Fruit fly (Drosophila melanogaster) whole organism, embryonic: ENCODE measurements around the gene PH4alphaSG2.

Experiments
- Blimp-1 ChIP-seq: fragments of 200-800 bp; sonication (Bioruptor generic); optimal IDR thresholded peaks from 3 replicates; lab custom pipeline; 2018; ENCODE audit warnings: missing biosample characterization, missing genetic modification characterization, mild to moderate bottlenecking, moderate library complexity, missing genetic modification reagents
- CG10366 ChIP-seq: fragments of 200-800 bp; sonication (Bioruptor generic); IDR thresholded peaks from 2 replicates; pipeline ENCODE4 v1.3.6; 2022; ENCODE audit warnings: missing biosample characterization, missing genetic modification characterization
- CG11093 ChIP-seq: fragments of 200-800 bp; sonication (Bioruptor generic); IDR thresholded peaks from 3 replicates; pipeline ENCODE4 v1.3.6; 2022; ENCODE audit warnings: missing biosample characterization, missing genetic modification characterization
- CG12236 ChIP-seq: fragments of 200-800 bp; sonication (Bioruptor generic); optimal IDR thresholded peaks from 2 replicates; lab custom pipeline; 2016; ENCODE audit warnings: missing biosample characterization, missing genetic modification characterization
- CG12769 ChIP-seq: fragments of 200-800 bp; sonication (Bioruptor generic); optimal IDR thresholded peaks from 2 replicates; lab custom pipeline; 2019; ENCODE audit warnings: missing biosample characterization, mild to moderate bottlenecking, missing genetic modification characterization, moderate library complexity
- CG14441 ChIP-seq: fragments of 200-800 bp; sonication (Bioruptor generic); IDR thresholded peaks from 2 replicates; pipeline ENCODE4 v1.3.6; 2022; ENCODE audit warnings: missing biosample characterization, missing genetic modification characterization
- CG15696 ChIP-seq: fragments of 200-800 bp; sonication (Bioruptor generic); optimal IDR thresholded peaks from 2 replicates; lab custom pipeline; 2019; ENCODE audit warnings: missing biosample characterization, mild to moderate bottlenecking, missing genetic modification characterization, moderate library complexity
- CG1602 ChIP-seq: fragments of 200-800 bp; sonication (Bioruptor generic); optimal IDR thresholded peaks from 3 replicates; lab custom pipeline; 2016; ENCODE audit warnings: missing biosample characterization, missing genetic modification characterization
- CG17359 ChIP-seq: fragments of 200-800 bp; sonication (Bioruptor generic); optimal IDR thresholded peaks from 3 replicates; lab custom pipeline; 2018; ENCODE audit warnings: missing biosample characterization, mild to moderate bottlenecking, missing genetic modification characterization, moderate library complexity
- CG17385 ChIP-seq: fragments of 200-800 bp; sonication (Bioruptor generic); optimal IDR thresholded peaks from 3 replicates; lab custom pipeline; 2018; ENCODE audit warnings: missing biosample characterization, mild to moderate bottlenecking, missing genetic modification characterization
- CG30403 ChIP-seq: fragments of 200-800 bp; sonication (Bioruptor generic); optimal IDR thresholded peaks from 3 replicates; lab custom pipeline; 2016; ENCODE audit warnings: missing biosample characterization, missing genetic modification characterization
- CG30431 ChIP-seq: fragments of 200-800 bp; sonication (Bioruptor generic); optimal IDR thresholded peaks from 2 replicates; lab custom pipeline; 2017; ENCODE audit warnings: missing biosample characterization, missing genetic modification characterization
- CG3163 ChIP-seq: fragments of 200-800 bp; sonication (Bioruptor generic); optimal IDR thresholded peaks from 3 replicates; lab custom pipeline; 2016; ENCODE audit warnings: missing biosample characterization, missing genetic modification characterization
- CG3995 ChIP-seq: fragments of 200-800 bp; sonication (Bioruptor generic); optimal IDR thresholded peaks from 3 replicates; lab custom pipeline; 2016; ENCODE audit warnings: missing biosample characterization, missing genetic modification characterization
- CG4424 ChIP-seq: fragments of 200-800 bp; sonication (Bioruptor generic); optimal IDR thresholded peaks from 3 replicates; lab custom pipeline; 2016; ENCODE audit warnings: missing biosample characterization, missing genetic modification characterization
- CG5245 ChIP-seq: fragments of 200-800 bp; sonication (Bioruptor generic); optimal IDR thresholded peaks from 3 replicates; lab custom pipeline; 2016; ENCODE audit warnings: missing biosample characterization, missing genetic modification characterization
- Fer2 ChIP-seq: fragments of 200-800 bp; sonication (Bioruptor generic); optimal IDR thresholded peaks from 2 replicates; lab custom pipeline; 2018; ENCODE audit warnings: missing biosample characterization, mild to moderate bottlenecking, missing genetic modification characterization, moderate library complexity
- HLH4C ChIP-seq: fragments of 200-800 bp; sonication (Bioruptor generic); IDR thresholded peaks from 3 replicates; pipeline ENCODE4 v1.3.6; 2022; ENCODE audit warnings: missing biosample characterization, missing genetic modification characterization; ENCODE audit not compliant: partially characterized antibody
- Hand ChIP-seq: fragments of 200-800 bp; sonication (Bioruptor generic); optimal IDR thresholded peaks from 2 replicates; lab custom pipeline; 2017; ENCODE audit warnings: mild to moderate bottlenecking, missing biosample characterization, missing genetic modification reagents, missing genetic modification characterization
- HmgZ ChIP-seq: fragments of 200-800 bp; sonication (Bioruptor generic); optimal IDR thresholded peaks from 2 replicates; lab custom pipeline; 2018; ENCODE audit warnings: missing biosample characterization, mild to moderate bottlenecking, missing genetic modification characterization
- Hr78 ChIP-seq, 2 experiments: fragments of 200-800 bp in 1 of 2; fragments of >200 bp in 1 of 2; sonication (Bioruptor generic) in 1 of 2; optimal IDR thresholded peaks; 2 replicates each; lab custom pipeline; 2017 to 2019; ENCODE audit warnings: missing biosample characterization in 2 of 2, missing genetic modification characterization in 2 of 2, mild to moderate bottlenecking in 1 of 2, moderate library complexity in 1 of 2
- Lpt ChIP-seq: fragments of >200 bp; optimal IDR thresholded peaks from 2 replicates; lab custom pipeline; 2018; ENCODE audit warnings: missing biosample characterization, missing genetic modification characterization
- Myb ChIP-seq: fragments of 200-800 bp; sonication (Bioruptor generic); optimal IDR thresholded peaks from 2 replicates; lab custom pipeline; 2016; ENCODE audit warnings: missing biosample characterization, missing genetic modification characterization
- Scr ChIP-seq: fragments of 200-800 bp; sonication (Bioruptor generic); IDR thresholded peaks from 2 replicates; pipeline ENCODE4 v1.3.6; 2022; ENCODE audit warnings: missing biosample characterization, missing genetic modification characterization; ENCODE audit not compliant: partially characterized antibody
- Sox100B ChIP-seq: fragments of 200-800 bp; sonication (Bioruptor generic); optimal IDR thresholded peaks from 3 replicates; lab custom pipeline; 2018; ENCODE audit warnings: missing biosample characterization, mild to moderate bottlenecking, missing genetic modification characterization
- ab ChIP-seq: fragments of 200-800 bp; sonication (Bioruptor generic); optimal IDR thresholded peaks from 2 replicates; lab custom pipeline; 2016; ENCODE audit warnings: missing biosample characterization, missing genetic modification characterization
- abd-A ChIP-seq: fragments of 200-800 bp; sonication (Bioruptor generic); optimal IDR thresholded peaks from 3 replicates; lab custom pipeline; 2019; ENCODE audit warnings: missing biosample characterization, mild to moderate bottlenecking, missing genetic modification characterization, moderate library complexity
- chif ChIP-seq, 2 experiments: fragments of 200-800 bp; sonication (Bioruptor generic); optimal IDR thresholded peaks; 3 replicates each; lab custom pipeline; 2016; ENCODE audit warnings: missing biosample characterization in 2 of 2, missing genetic modification characterization in 2 of 2
- dimm ChIP-seq: fragments of 200-800 bp; sonication (Bioruptor generic); IDR thresholded peaks from 2 replicates; pipeline ENCODE4 v1.3.6; 2022; ENCODE audit warnings: missing biosample characterization, missing genetic modification characterization
- fd102C ChIP-seq: fragments of 200-800 bp; sonication (Bioruptor generic); optimal IDR thresholded peaks from 2 replicates; lab custom pipeline; 2018; ENCODE audit warnings: missing biosample characterization, mild to moderate bottlenecking, missing genetic modification characterization, moderate library complexity
- fru ChIP-seq: fragments of >200 bp; optimal IDR thresholded peaks from 2 replicates; lab custom pipeline; 2017
- ftz-f1 ChIP-seq: fragments of 200-800 bp; sonication (Bioruptor generic); optimal IDR thresholded peaks from 2 replicates; lab custom pipeline; 2016; ENCODE audit warnings: missing biosample characterization, missing genetic modification characterization
- gcm ChIP-seq: fragments of 200-800 bp; sonication (Bioruptor generic); optimal IDR thresholded peaks from 2 replicates; lab custom pipeline; 2019; ENCODE audit warnings: missing biosample characterization, mild to moderate bottlenecking, missing genetic modification characterization, moderate library complexity
- gt ChIP-seq: fragments of 200-800 bp; sonication (Bioruptor generic); IDR thresholded peaks from 2 replicates; pipeline ENCODE4 v1.3.6; 2022; ENCODE audit warnings: missing biosample characterization, missing genetic modification characterization
- ham ChIP-seq: fragments of 200-800 bp; sonication (Bioruptor generic); IDR thresholded peaks from 2 replicates; pipeline ENCODE4 v1.3.6; 2022; ENCODE audit warnings: missing biosample characterization, missing genetic modification characterization
- ind ChIP-seq: fragments of 200-800 bp; sonication (Bioruptor generic); optimal IDR thresholded peaks from 3 replicates; lab custom pipeline; 2016; ENCODE audit warnings: missing biosample characterization, missing genetic modification characterization
- kni ChIP-seq: fragments of 200-800 bp; sonication (Bioruptor generic); optimal IDR thresholded peaks from 3 replicates; lab custom pipeline; 2017; ENCODE audit warnings: mild to moderate bottlenecking, missing biosample characterization, missing genetic modification reagents, missing genetic modification characterization
- lilli ChIP-seq: fragments of 200-800 bp; sonication (Bioruptor generic); optimal IDR thresholded peaks from 3 replicates; lab custom pipeline; 2016; ENCODE audit warnings: missing biosample characterization, missing genetic modification characterization
- nau ChIP-seq: fragments of 200-800 bp; sonication (Bioruptor generic); optimal IDR thresholded peaks from 3 replicates; lab custom pipeline; 2017; ENCODE audit warnings: missing biosample characterization, mild to moderate bottlenecking, missing genetic modification characterization, missing genetic modification reagents
- oc ChIP-seq: fragments of 200-800 bp; sonication (Bioruptor generic); optimal IDR thresholded peaks from 2 replicates; lab custom pipeline; 2018; ENCODE audit warnings: missing biosample characterization, mild to moderate bottlenecking, missing genetic modification characterization, moderate library complexity
- sc ChIP-seq, 3 experiments: fragments of >200 bp in 2 of 3; fragments of 200-800 bp in 1 of 3; sonication (Bioruptor generic) in 1 of 3; optimal IDR thresholded peaks; 2 replicates in 2 of 3; 3 replicates in 1 of 3; lab custom pipeline; 2017; ENCODE audit warnings: mild to moderate bottlenecking in 1 of 3, missing biosample characterization in 1 of 3, missing genetic modification characterization in 1 of 3, missing genetic modification reagents in 1 of 3
- sob ChIP-seq: fragments of 200-800 bp; sonication (Bioruptor generic); IDR thresholded peaks from 2 replicates; pipeline ENCODE4 v1.3.6; 2022; ENCODE audit warnings: missing biosample characterization, missing genetic modification characterization
- tap ChIP-seq: fragments of 200-800 bp; optimal IDR thresholded peaks from 3 replicates; lab custom pipeline; 2019; ENCODE audit warnings: missing biosample characterization, mild to moderate bottlenecking, missing genetic modification characterization, moderate library complexity
- trem ChIP-seq: fragments of 200-800 bp; optimal IDR thresholded peaks from 3 replicates; lab custom pipeline; 2019; ENCODE audit warnings: missing biosample characterization, mild to moderate bottlenecking, missing genetic modification characterization, moderate library complexity
- trh ChIP-seq: fragments of 200-800 bp; sonication (Bioruptor generic); optimal IDR thresholded peaks from 2 replicates; lab custom pipeline; 2016; ENCODE audit warnings: missing biosample characterization, missing genetic modification characterization
- vvl ChIP-seq: fragments of 200-800 bp; sonication (Bioruptor generic); IDR thresholded peaks from 2 replicates; pipeline ENCODE4 v1.3.6; 2022; ENCODE audit warnings: missing biosample characterization, missing genetic modification characterization
- z ChIP-seq: fragments of 200-800 bp; sonication (Bioruptor generic); IDR thresholded peaks from 3 replicates; pipeline ENCODE4 v1.3.6; 2022; ENCODE audit warnings: missing biosample characterization, missing genetic modification characterization

The PH4alphaSG2 gene

dm6 chr3R:30496103-30496858 is 6.4 kb downstream of the PH4alphaSG2 start, which contains the start of gene PH4alphaMP:
TSS of gene PH4alphaMP (minus strand) at chr3R:30496153.
- TF ChIP-seq sc (optimal IDR thresholded peaks at IDR 0.05; lab: Kevin White, UChicago) (no peak), sc (GFP tag; optimal IDR thresholded peaks at IDR 0.05; lab: Kevin White, UChicago) (no peak), fru (lab: Kevin White, UChicago) (no peak), Blimp-1 (peak; percentile 92), oc (tag; lab: Kevin White, UChicago) (peak; percentile 55), CG3995 (peak; percentile 63), vvl (GFP tag; lab: Robert Waterston, UW) (peak; percentile 91), Hr78 (GFP tag; optimal IDR thresholded peaks at IDR 0.05; lab: Kevin White, UChicago) (peak in 1 of 2 experiments; percentile 31), CG12769 (tag; lab: Kevin White, UChicago) (peak; percentile 14), z (GFP tag; lab: Robert Waterston, UW) (peak; percentile 93), CG17385 (no peak)
- TF ChIP-seq, all 482 proteins: peak for 7

dm6 chr3R:30500226-30500625 is 10.4 kb downstream of the PH4alphaSG2 start, which contains the start of gene PH4alphaNE1:
TSS of gene PH4alphaNE1 (minus strand) at chr3R:30500326.
- no peak for TF ChIP-seq CG30403 (GFP tag; lab: Kevin White, UChicago)
- no peak for TF ChIP-seq CG17359
- no peak for TF ChIP-seq tap
- TF ChIP-seq CG3163 = no peak
- no peak for TF ChIP-seq CG10366 (GFP tag; lab: Robert Waterston, UW)
- no peak for TF ChIP-seq abd-A
- no peak for TF ChIP-seq gcm (GFP tag; lab: Kevin White, UChicago)
- no peak for TF ChIP-seq ham (GFP tag; lab: Robert Waterston, UW)
- TF ChIP-seq trh = no peak
- no peak for TF ChIP-seq Lpt (GFP tag; lab: Kevin White, UChicago)
- TF ChIP-seq CG15696 (tag; lab: Kevin White, UChicago) = no peak
- no peak for TF ChIP-seq Blimp-1

- TF ChIP-seq HmgZ (no peak), gt (GFP tag; lab: Robert Waterston, UW) (no peak), CG30431 (GFP tag; lab: Kevin White, UChicago) (peak; percentile 41), dimm (GFP tag; lab: Robert Waterston, UW) (no peak), sob (GFP tag; lab: Robert Waterston, UW) (peak; percentile 65; the same call in 1 of the 2 replicates), CG12236 (GFP tag; lab: Kevin White, UChicago) (peak; percentile 16), Myb (peak; percentile 1), kni (GFP tag; lab: Kevin White, UChicago) (no peak), CG14441 (GFP tag; lab: Robert Waterston, UW) (peak; percentile 35; the same call in 1 of the 2 replicates), CG5245 (GFP tag; lab: Kevin White, UChicago) (peak; percentile 6), ind (GFP tag; lab: Kevin White, UChicago) (peak; percentile 3), abd-A (no peak), HLH4C (GFP tag; lab: Robert Waterston, UW) (no peak), fd102C (GFP tag; lab: Kevin White, UChicago) (peak; percentile 12), chif (GFP tag; optimal IDR thresholded peaks at IDR 0.05; lab: Kevin White, UChicago) (peak in 1 of 2 experiments; percentile 41), lilli (GFP tag; lab: Kevin White, UChicago) (no peak), ftz-f1 (GFP tag; lab: Kevin White, UChicago) (no peak), Scr (GFP tag; lab: Robert Waterston, UW) (no peak), CG4424 (GFP tag; lab: Kevin White, UChicago) (peak; percentile 30), CG11093 (GFP tag; lab: Robert Waterston, UW) (0 out of 3 replicates have a peak, but pooled peaks have one; percentile 20), CG1602 (GFP tag; lab: Kevin White, UChicago) (no peak), tap (no peak), Fer2 (tag; lab: Kevin White, UChicago) (no peak), nau (GFP tag; lab: Kevin White, UChicago) (no peak), ab (GFP tag; lab: Kevin White, UChicago) (no peak), Sox100B (GFP tag; lab: Kevin White, UChicago) (no peak), trem (no peak), Hand (no peak)
These were observed 11.3 kb downstream of the PH4alphaSG2 start for dm6 chr3R:30501174-30501573.
